Fruit fly (Drosophila melanogaster) whole organism, embryonic: ENCODE data around the gene PLCXD.

Experiments
- Awh ChIP-seq: fragments of 200-800 bp; sonication (Bioruptor generic); IDR thresholded peaks from 2 replicates; pipeline ENCODE4, ENCODE4 v1.3.6; 2022; ENCODE audit warnings: missing biosample characterization, missing genetic modification characterization
- CG10321 ChIP-seq: fragments of 200-800 bp; sonication (Bioruptor generic); IDR thresholded peaks from 2 replicates; pipeline ENCODE4 v1.3.6; 2022; ENCODE audit warnings: missing biosample characterization, missing genetic modification characterization
- CG10462 ChIP-seq: fragments of 200-800 bp; sonication (Bioruptor generic); optimal IDR thresholded peaks from 2 replicates; lab custom pipeline; 2016; ENCODE audit warnings: missing biosample characterization, missing genetic modification characterization
- CG11723 ChIP-seq: fragments of 200-800 bp; sonication (Bioruptor generic); optimal IDR thresholded peaks from 2 replicates; lab custom pipeline; 2017; ENCODE audit warnings: missing biosample characterization, mild to moderate bottlenecking, missing genetic modification characterization
- CG12155 ChIP-seq: fragments of 200-800 bp; sonication (Bioruptor generic); optimal IDR thresholded peaks from 3 replicates; lab custom pipeline; 2016; ENCODE audit warnings: missing biosample characterization, missing genetic modification characterization
- CG1233 ChIP-seq: fragments of 200-800 bp; sonication (Bioruptor generic); optimal IDR thresholded peaks from 4 replicates; lab custom pipeline; 2018; ENCODE audit warnings: missing biosample characterization, mild to moderate bottlenecking, missing genetic modification characterization
- CG12659 ChIP-seq: fragments of 200-800 bp; sonication (Bioruptor generic); optimal IDR thresholded peaks from 3 replicates; lab custom pipeline; 2017; ENCODE audit warnings: mild to moderate bottlenecking, missing biosample characterization, missing genetic modification reagents, missing genetic modification characterization
- CG12769 ChIP-seq: fragments of 200-800 bp; sonication (Bioruptor generic); optimal IDR thresholded peaks from 2 replicates; lab custom pipeline; 2019; ENCODE audit warnings: missing biosample characterization, mild to moderate bottlenecking, missing genetic modification characterization, moderate library complexity
- CG14441 ChIP-seq: fragments of 200-800 bp; sonication (Bioruptor generic); IDR thresholded peaks from 2 replicates; pipeline ENCODE4 v1.3.6; 2022; ENCODE audit warnings: missing biosample characterization, missing genetic modification characterization
- CG16779 ChIP-seq: fragments of 200-800 bp; sonication (Bioruptor generic); IDR thresholded peaks from 2 replicates; pipeline ENCODE4 v1.3.6; 2022; ENCODE audit warnings: missing biosample characterization, missing genetic modification characterization
- CG1792 ChIP-seq: fragments of 200-800 bp; sonication (Bioruptor generic); optimal IDR thresholded peaks from 2 replicates; lab custom pipeline; 2016; ENCODE audit warnings: missing biosample characterization, missing genetic modification characterization
- CG2129 ChIP-seq: fragments of 200-800 bp; sonication (Bioruptor generic); IDR thresholded peaks from 2 replicates; pipeline ENCODE4 v1.3.6; 2022; ENCODE audit warnings: missing biosample characterization, missing genetic modification characterization; ENCODE audit not compliant: partially characterized antibody
- CG3281 ChIP-seq: fragments of 200-800 bp; sonication (Bioruptor generic); optimal IDR thresholded peaks from 3 replicates; lab custom pipeline; 2017; ENCODE audit warnings: missing biosample characterization, mild to moderate bottlenecking, missing genetic modification characterization
- CG33213 ChIP-seq: fragments of 200-800 bp; sonication (Bioruptor generic); optimal IDR thresholded peaks from 3 replicates; lab custom pipeline; 2016; ENCODE audit warnings: missing biosample characterization, missing genetic modification characterization
- CG3407 ChIP-seq: fragments of 200-800 bp; sonication (Bioruptor generic); optimal IDR thresholded peaks from 2 replicates; lab custom pipeline; 2018; ENCODE audit warnings: missing biosample characterization, mild to moderate bottlenecking, missing genetic modification characterization
- CG6854 ChIP-seq: fragments of 200-800 bp; sonication (Bioruptor generic); optimal IDR thresholded peaks from 3 replicates; lab custom pipeline; 2017; ENCODE audit warnings: missing biosample characterization, mild to moderate bottlenecking, missing genetic modification characterization
- CG7556 ChIP-seq: fragments of 200-800 bp; sonication (Bioruptor generic); optimal IDR thresholded peaks from 2 replicates; lab custom pipeline; 2017; ENCODE audit warnings: missing biosample characterization, mild to moderate bottlenecking, missing genetic modification characterization
- CG7963 ChIP-seq: fragments of 200-800 bp; sonication (Bioruptor generic); IDR thresholded peaks from 3 replicates; pipeline ENCODE4 v1.3.6; 2022; ENCODE audit warnings: missing biosample characterization, missing genetic modification characterization; ENCODE audit not compliant: partially characterized antibody
- CG7987 ChIP-seq: fragments of 200-800 bp; sonication (Bioruptor generic); optimal IDR thresholded peaks from 2 replicates; lab custom pipeline; 2018; ENCODE audit warnings: missing biosample characterization, mild to moderate bottlenecking, missing genetic modification characterization, moderate library complexity
- CG9609 ChIP-seq: fragments of 200-800 bp; sonication (Bioruptor generic); optimal IDR thresholded peaks from 3 replicates; lab custom pipeline; 2016; ENCODE audit warnings: missing biosample characterization, missing genetic modification characterization
- Camta ChIP-seq: fragments of 200-800 bp; sonication (Bioruptor generic); optimal IDR thresholded peaks from 2 replicates; lab custom pipeline; 2016; ENCODE audit warnings: missing biosample characterization, missing genetic modification characterization
- D19B ChIP-seq: fragments of 200-800 bp; sonication (Bioruptor generic); optimal IDR thresholded peaks from 2 replicates; lab custom pipeline; 2017; ENCODE audit warnings: missing biosample characterization, mild to moderate bottlenecking, missing genetic modification characterization
- Dek ChIP-seq: fragments of 200-800 bp; sonication (Bioruptor generic); optimal IDR thresholded peaks from 3 replicates; lab custom pipeline; 2019; ENCODE audit warnings: missing biosample characterization, mild to moderate bottlenecking, missing genetic modification characterization, moderate library complexity
- Dfd ChIP-seq, 2 experiments: fragments of >200 bp; optimal IDR thresholded peaks; 2 replicates each; lab custom pipeline; 2017; ENCODE audit warnings: missing biosample characterization in 2 of 2, missing genetic modification characterization in 2 of 2
- Drgx ChIP-seq: fragments of 200-800 bp; sonication (Bioruptor generic); IDR thresholded peaks from 2 replicates; pipeline ENCODE4 v1.3.6; 2022; ENCODE audit warnings: missing biosample characterization, missing genetic modification characterization
- HLH3B ChIP-seq: fragments of 200-800 bp; sonication (Bioruptor generic); IDR thresholded peaks from 2 replicates; pipeline ENCODE4 v1.3.6; 2022; ENCODE audit warnings: missing biosample characterization, missing genetic modification characterization
- HLH4C ChIP-seq: fragments of 200-800 bp; sonication (Bioruptor generic); IDR thresholded peaks from 3 replicates; pipeline ENCODE4 v1.3.6; 2022; ENCODE audit warnings: missing biosample characterization, missing genetic modification characterization; ENCODE audit not compliant: partially characterized antibody
- HLHmδ ChIP-seq: fragments of 200-800 bp; sonication (Bioruptor generic); optimal IDR thresholded peaks from 2 replicates; lab custom pipeline; 2018; ENCODE audit warnings: missing biosample characterization, mild to moderate bottlenecking, missing genetic modification characterization, moderate library complexity
- HmgD ChIP-seq: fragments of 200-800 bp; sonication (Bioruptor generic); optimal IDR thresholded peaks from 3 replicates; lab custom pipeline; 2016; ENCODE audit warnings: missing biosample characterization, missing genetic modification characterization
- Hmx ChIP-seq: fragments of 200-800 bp; sonication (Bioruptor generic); optimal IDR thresholded peaks from 2 replicates; lab custom pipeline; 2016; ENCODE audit warnings: missing biosample characterization, missing genetic modification characterization
- Kr ChIP-seq: fragments of 200-800 bp; sonication (Bioruptor generic); optimal IDR thresholded peaks from 2 replicates; lab custom pipeline; 2017; ENCODE audit warnings: missing biosample characterization, mild to moderate bottlenecking, missing genetic modification characterization
- Myb ChIP-seq: fragments of 200-800 bp; sonication (Bioruptor generic); optimal IDR thresholded peaks from 2 replicates; lab custom pipeline; 2016; ENCODE audit warnings: missing biosample characterization, missing genetic modification characterization
- Oaz ChIP-seq: fragments of 200-800 bp; sonication (Bioruptor generic); IDR thresholded peaks from 2 replicates; pipeline ENCODE4 v1.3.6; 2022; ENCODE audit warnings: missing biosample characterization, missing genetic modification characterization
- Ptx1 ChIP-seq: fragments of 200-800 bp; sonication (Bioruptor generic); IDR thresholded peaks from 2 replicates; pipeline ENCODE4 v1.3.6; 2022; ENCODE audit warnings: missing biosample characterization, missing genetic modification characterization
- Xbp1 ChIP-seq: fragments of 200-800 bp; sonication (Bioruptor generic); optimal IDR thresholded peaks from 3 replicates; lab custom pipeline; 2016; ENCODE audit warnings: missing biosample characterization, mild to moderate bottlenecking, missing genetic modification characterization
- ac ChIP-seq: fragments of 200-800 bp; sonication (Bioruptor generic); optimal IDR thresholded peaks from 3 replicates; lab custom pipeline; 2017; ENCODE audit warnings: missing biosample characterization, mild to moderate bottlenecking, missing genetic modification characterization
- az2 ChIP-seq: fragments of 200-800 bp; sonication (Bioruptor generic); optimal IDR thresholded peaks from 3 replicates; lab custom pipeline; 2016; ENCODE audit warnings: missing biosample characterization, missing genetic modification characterization
- cas ChIP-seq: fragments of 200-800 bp; sonication (Bioruptor generic); IDR thresholded peaks from 2 replicates; pipeline ENCODE4 v1.3.6; 2022; ENCODE audit warnings: missing biosample characterization, missing genetic modification characterization
- cato ChIP-seq: fragments of 200-800 bp; sonication (Bioruptor generic); optimal IDR thresholded peaks from 2 replicates; lab custom pipeline; 2016; ENCODE audit warnings: missing biosample characterization, missing genetic modification characterization, borderline replicate concordance
- chif ChIP-seq, 2 experiments: fragments of 200-800 bp; sonication (Bioruptor generic); optimal IDR thresholded peaks; 3 replicates each; lab custom pipeline; 2016; ENCODE audit warnings: missing biosample characterization in 2 of 2, missing genetic modification characterization in 2 of 2
- crc ChIP-seq: fragments of 200-800 bp; sonication (Bioruptor generic); optimal IDR thresholded peaks from 2 replicates; lab custom pipeline; 2016; ENCODE audit warnings: missing biosample characterization, missing genetic modification characterization
- crp ChIP-seq, 2 experiments: fragments of 200-800 bp; sonication (Bioruptor generic); optimal IDR thresholded peaks; 2 replicates in 1 of 2; 3 replicates in 1 of 2; lab custom pipeline; 2017; ENCODE audit warnings: missing biosample characterization in 2 of 2, missing genetic modification characterization in 2 of 2, mild to moderate bottlenecking in 1 of 2, moderate library complexity in 1 of 2
- fu2 ChIP-seq: fragments of 200-800 bp; sonication (Bioruptor generic); optimal IDR thresholded peaks from 2 replicates; lab custom pipeline; 2016; ENCODE audit warnings: missing biosample characterization, missing genetic modification characterization
- jigr1 ChIP-seq: fragments of 200-800 bp; sonication (Bioruptor generic); IDR thresholded peaks from 3 replicates; pipeline ENCODE4 v1.3.6; 2022; ENCODE audit warnings: missing biosample characterization, missing genetic modification characterization
- run ChIP-seq: fragments of 200-800 bp; sonication (Bioruptor generic); optimal IDR thresholded peaks from 3 replicates; lab custom pipeline; 2018; ENCODE audit warnings: missing biosample characterization, mild to moderate bottlenecking, missing genetic modification characterization
- ssp ChIP-seq: fragments of 200-800 bp; sonication (Bioruptor generic); IDR thresholded peaks from 2 replicates; pipeline ENCODE4 v1.3.6; 2022; ENCODE audit warnings: missing biosample characterization, missing genetic modification characterization
- tna ChIP-seq: fragments of 200-800 bp; sonication (Bioruptor generic); IDR thresholded peaks from 2 replicates; pipeline ENCODE4 v1.3.6; 2022; ENCODE audit warnings: missing biosample characterization, missing genetic modification characterization; ENCODE audit not compliant: partially characterized antibody
- trh ChIP-seq: fragments of 200-800 bp; sonication (Bioruptor generic); optimal IDR thresholded peaks from 2 replicates; lab custom pipeline; 2016; ENCODE audit warnings: missing biosample characterization, missing genetic modification characterization
- unc-4 ChIP-seq: fragments of 200-800 bp; sonication (Bioruptor generic); IDR thresholded peaks from 2 replicates; pipeline ENCODE4 v1.3.6; 2022; ENCODE audit warnings: missing biosample characterization, missing genetic modification characterization; ENCODE audit not compliant: partially characterized antibody

The PLCXD gene

dm6 chr2L:12004211-12004979, 44.8 kb upstream of the PLCXD start (continued):
- TF ChIP-seq jigr1 = no peak
- no peak for TF ChIP-seq unc-4 (GFP tag; lab: Robert Waterston, UW)
- TF ChIP-seq CG7963 (GFP tag; lab: Robert Waterston, UW) = no peak
- TF ChIP-seq CG12769 = peak; percentile 91
- no peak for TF ChIP-seq Drgx (GFP tag; lab: Robert Waterston, UW)
- no peak for TF ChIP-seq Dfd (GFP tag; optimal IDR thresholded peaks at IDR 0.05; lab: Kevin White, UChicago)
- peak; percentile 58 for TF ChIP-seq trh (GFP tag; lab: Kevin White, UChicago)
- TF ChIP-seq CG1792 (GFP tag; lab: Kevin White, UChicago) = peak; percentile 15
- TF ChIP-seq CG7987 (GFP tag; lab: Kevin White, UChicago) = peak; percentile 62
- TF ChIP-seq ssp (GFP tag; lab: Robert Waterston, UW) = no peak
- TF ChIP-seq ac (GFP tag; lab: Kevin White, UChicago) = peak; percentile 86
- TF ChIP-seq CG16779 = no peak
- no peak for TF ChIP-seq Hmx (GFP tag; lab: Kevin White, UChicago)
- peak; percentile 93 for TF ChIP-seq CG3407 (GFP tag; lab: Kevin White, UChicago)
- TF ChIP-seq Myb = no peak
- peak; percentile 77 for TF ChIP-seq run (tag; lab: Kevin White, UChicago)
- peak; percentile 17 for TF ChIP-seq Xbp1 (GFP tag; lab: Kevin White, UChicago)
- TF ChIP-seq HLHmδ (GFP tag; lab: Kevin White, UChicago) = peak; percentile 80
- TF ChIP-seq CG12659 (GFP tag; lab: Kevin White, UChicago) = peak; percentile 77
- TF ChIP-seq Awh = no peak
- no peak for TF ChIP-seq fu2 (GFP tag; lab: Kevin White, UChicago)
- no peak for TF ChIP-seq CG2129 (GFP tag; lab: Robert Waterston, UW)
- no peak for TF ChIP-seq HLH4C (GFP tag; lab: Robert Waterston, UW)
- peak; percentile 12 for TF ChIP-seq CG10462 (GFP tag; lab: Kevin White, UChicago)
- peak; percentile 18 for TF ChIP-seq CG9609 (GFP tag; lab: Kevin White, UChicago)
- peak; percentile 72 for TF ChIP-seq Camta (GFP tag; lab: Kevin White, UChicago)
- TF ChIP-seq CG14441 (GFP tag; lab: Robert Waterston, UW) = no peak
- peak; percentile 7 for TF ChIP-seq D19B (GFP tag; lab: Kevin White, UChicago)
- TF ChIP-seq cato (GFP tag; lab: Kevin White, UChicago) = peak; percentile 63
- no peak for TF ChIP-seq crc (GFP tag; lab: Kevin White, UChicago)
- peak; percentile 44 for TF ChIP-seq Dek (tag; lab: Kevin White, UChicago)
- TF ChIP-seq CG11723 (GFP tag; lab: Kevin White, UChicago) = peak; percentile 78
- peak; percentile 89 for TF ChIP-seq Kr (GFP tag; lab: Kevin White, UChicago)
- peak; percentile 75 for TF ChIP-seq CG1233 (GFP tag; lab: Kevin White, UChicago)
- peak; percentile 68 for TF ChIP-seq CG3281
- no peak for TF ChIP-seq cas (GFP tag; lab: Robert Waterston, UW)
- no peak for TF ChIP-seq HLH3B (GFP tag; lab: Robert Waterston, UW)
- TF ChIP-seq HmgD (GFP tag; lab: Kevin White, UChicago) = no peak
- TF ChIP-seq CG6854 (GFP tag; lab: Kevin White, UChicago) = peak; percentile 77
- TF ChIP-seq CG10321 (GFP tag; lab: Robert Waterston, UW) = no peak
- no peak for TF ChIP-seq Oaz (GFP tag; lab: Robert Waterston, UW)
- no peak for TF ChIP-seq tna (GFP tag; lab: Robert Waterston, UW)
- peak; percentile 43 for TF ChIP-seq az2 (GFP tag; lab: Kevin White, UChicago)
- peak in 1 of 2 experiments; percentile 6 for TF ChIP-seq crp (GFP tag; optimal IDR thresholded peaks at IDR 0.05; lab: Kevin White, UChicago)
- TF ChIP-seq CG12155 (GFP tag; lab: Kevin White, UChicago) = peak; percentile 23
- TF ChIP-seq chif (GFP tag; optimal IDR thresholded peaks at IDR 0.05; lab: Kevin White, UChicago) = peak; percentile 27 to 42
- TF ChIP-seq CG33213 = peak; percentile 49
- peak; percentile 73 for TF ChIP-seq CG7556 (GFP tag; lab: Kevin White, UChicago)
- no peak for TF ChIP-seq Ptx1 (GFP tag; lab: Robert Waterston, UW)
